Worm (Caenorhabditis elegans) whole organism, dauer: ENCODE data around the gene Y2H9A.4.

ENCODE experiments used
- unc-62 ChIP-seq: sonication (generic microtip); optimal IDR thresholded peaks from 2 replicates; lab custom pipeline; 2017; ENCODE audit warnings: missing biosample characterization, missing genetic modification reagents, missing genetic modification characterization

Gene Y2H9A.4

ce11 chrV:13464123-13464522 lies 18.4 kb downstream of the Y2H9A.4 start:
- TF ChIP-seq unc-62 (GFP tag; lab: Kevin White, UChicago), result no peak

ce11 chrV:13468190-13468765 lies 22.6 kb downstream of the Y2H9A.4 start, which contains the start of the genes F25H9.6 and F25H9.7:
Gene F25H9.6 (minus strand): TSS chrV:13468361.
Gene F25H9.7 (plus strand): TSS chrV:13468376.
- TF ChIP-seq unc-62 (GFP tag; lab: Kevin White, UChicago), result no peak

ce11 chrV:13472062-13472461 lies 26.4 kb downstream of the Y2H9A.4 start:
- TF ChIP-seq unc-62 (GFP tag; lab: Kevin White, UChicago), result no peak

ce11 chrV:13473467-13473866 lies 27.8 kb downstream of the Y2H9A.4 start, which contains the start of gene T10G3.1:
Gene T10G3.1 (minus strand): TSS chrV:13473679.
- TF ChIP-seq unc-62 (GFP tag; lab: Kevin White, UChicago), result no peak

ce11 chrV:13476350-13476749 lies 30.7 kb downstream of the Y2H9A.4 start, which contains the start of gene T10G3.8:
Gene T10G3.8 (minus strand): TSS chrV:13476450.
- no peak for TF ChIP-seq unc-62 (GFP tag; lab: Kevin White, UChicago)

- no peak for TF ChIP-seq unc-62 (GFP tag; lab: Kevin White, UChicago)
Observed at ce11 chrV:13479766-13480165, 34.1 kb downstream of the Y2H9A.4 start, which contains the start of gene T10G3.2. Gene T10G3.2 (minus strand): TSS chrV:13479866.

- TF ChIP-seq unc-62 (GFP tag; lab: Kevin White, UChicago), result no peak
Observed at ce11 chrV:13484339-13484738, 38.6 kb downstream of the Y2H9A.4 start, which contains the start of gene T10G3.4. Gene T10G3.4 (minus strand): TSS chrV:13484439.

ce11 chrV:13485732-13486131 lies 40.0 kb downstream of the Y2H9A.4 start:
- no peak for TF ChIP-seq unc-62 (GFP tag; lab: Kevin White, UChicago)

- no peak for TF ChIP-seq unc-62 (GFP tag; lab: Kevin White, UChicago)
Observed at ce11 chrV:13488297-13488803, 42.7 kb downstream of the Y2H9A.4 start.

ce11 chrV:13489830-13490229 lies 44.1 kb downstream of the Y2H9A.4 start, which contains the start of gene T10G3.3:
Gene T10G3.3 (minus strand): TSS chrV:13490199.
- TF ChIP-seq unc-62 (GFP tag; lab: Kevin White, UChicago), result no peak

ce11 chrV:13497322-13497847 lies 51.7 kb downstream of the Y2H9A.4 start, which contains the start of the genes eea-1 and gut-2:
Gene eea-1 (minus strand): TSS chrV:13497372.
Gene gut-2 (plus strand): TSS chrV:13497690.
- TF ChIP-seq unc-62 (GFP tag; lab: Kevin White, UChicago), result no peak
